Fruit fly (Drosophila melanogaster) whole organism, pupa: ENCODE measurements around the gene CG13380.
A peak's percentile ranks its signal among the peaks of the same experiment; 100 is the strongest.

Experiments
- CG10348 ChIP-seq: fragments of 200-800 bp; sonication (Bioruptor generic); IDR thresholded peaks from 2 replicates; pipeline ENCODE4 v1.3.6; 2022; ENCODE audit warnings: missing biosample characterization, missing genetic modification characterization
- CG12605 ChIP-seq: fragments of 200-800 bp; sonication (Bioruptor generic); IDR thresholded peaks from 2 replicates; pipeline ENCODE4 v1.3.6; 2022; ENCODE audit warnings: missing biosample characterization, missing genetic modification characterization
- CG13204 ChIP-seq: fragments of 200-800 bp; sonication (Bioruptor generic); optimal IDR thresholded peaks from 2 replicates; lab custom pipeline; 2018; ENCODE audit warnings: missing biosample characterization, mild to moderate bottlenecking, missing genetic modification characterization, moderate library complexity
- CG14655 ChIP-seq: fragments of 200-800 bp; sonication (Bioruptor generic); optimal IDR thresholded peaks from 3 replicates; lab custom pipeline; 2017; ENCODE audit warnings: mild to moderate bottlenecking, missing biosample characterization, missing genetic modification reagents, missing genetic modification characterization
- CG15710 ChIP-seq: fragments of 200-800 bp; sonication (Bioruptor generic); optimal IDR thresholded peaks from 2 replicates; lab custom pipeline; 2018; ENCODE audit warnings: missing biosample characterization, mild to moderate bottlenecking, missing genetic modification characterization, moderate library complexity
- CG17806 ChIP-seq: fragments of 200-800 bp; sonication (Bioruptor generic); optimal IDR thresholded peaks from 2 replicates; lab custom pipeline; 2018; ENCODE audit warnings: missing biosample characterization, mild to moderate bottlenecking, missing genetic modification characterization, moderate library complexity
- CG32121 ChIP-seq: fragments of 200-800 bp; sonication (Bioruptor generic); IDR thresholded peaks from 2 replicates; pipeline ENCODE4 v1.3.6; 2022; ENCODE audit warnings: missing biosample characterization, missing genetic modification characterization
- CG34367 ChIP-seq: fragments of 200-800 bp; sonication (Bioruptor generic); optimal IDR thresholded peaks from 2 replicates; lab custom pipeline; 2018; ENCODE audit warnings: missing biosample characterization, mild to moderate bottlenecking, missing genetic modification characterization
- CG4496 ChIP-seq: fragments of 200-800 bp; sonication (Bioruptor generic); IDR thresholded peaks from 3 replicates; pipeline ENCODE4 v1.3.6; 2022; ENCODE audit warnings: missing biosample characterization, missing genetic modification characterization
- CG8159 ChIP-seq: fragments of 200-800 bp; sonication (Bioruptor generic); optimal IDR thresholded peaks from 3 replicates; lab custom pipeline; 2018; ENCODE audit warnings: missing biosample characterization, mild to moderate bottlenecking, missing genetic modification characterization, moderate library complexity
- CG8301 ChIP-seq: fragments of 200-800 bp; sonication (Bioruptor generic); optimal IDR thresholded peaks from 2 replicates; lab custom pipeline; 2018; ENCODE audit warnings: missing biosample characterization, mild to moderate bottlenecking, missing genetic modification characterization
- CG9948 ChIP-seq: fragments of 200-800 bp; sonication (Bioruptor generic); optimal IDR thresholded peaks from 2 replicates; lab custom pipeline; 2018; ENCODE audit warnings: missing biosample characterization, mild to moderate bottlenecking, missing genetic modification characterization, moderate library complexity
- D1 ChIP-seq: fragments of 200-800 bp; sonication (Bioruptor generic); optimal IDR thresholded peaks from 2 replicates; lab custom pipeline; 2018; ENCODE audit warnings: missing biosample characterization, mild to moderate bottlenecking, missing genetic modification characterization, moderate library complexity
- EcR ChIP-seq: fragments of 200-800 bp; sonication (Bioruptor generic); optimal IDR thresholded peaks from 3 replicates; lab custom pipeline; 2019; ENCODE audit warnings: missing biosample characterization, missing genetic modification characterization, mild to moderate bottlenecking, moderate library complexity, missing genetic modification reagents
- Ets98B ChIP-seq: fragments of 200-800 bp; sonication (Bioruptor generic); IDR thresholded peaks from 2 replicates; pipeline ENCODE4 v1.3.6; 2022; ENCODE audit warnings: missing biosample characterization, missing genetic modification characterization
- Pif1A ChIP-seq: fragments of 200-800 bp; sonication (Bioruptor generic); optimal IDR thresholded peaks from 3 replicates; lab custom pipeline; 2016; ENCODE audit warnings: missing biosample characterization, missing genetic modification characterization
- Pif1B ChIP-seq: fragments of 200-800 bp; sonication (Bioruptor generic); optimal IDR thresholded peaks from 3 replicates; lab custom pipeline; 2016; ENCODE audit warnings: missing biosample characterization, missing genetic modification characterization
- Snoo ChIP-seq: fragments of 200-800 bp; sonication (Bioruptor generic); optimal IDR thresholded peaks from 3 replicates; lab custom pipeline; 2017; ENCODE audit warnings: missing biosample characterization, mild to moderate bottlenecking, missing genetic modification characterization, inconsistent platforms
- fd96Ca ChIP-seq: fragments of 200-800 bp; sonication (Bioruptor generic); IDR thresholded peaks from 3 replicates; pipeline ENCODE4 v1.3.6; 2022; ENCODE audit warnings: missing biosample characterization, missing genetic modification characterization
- gl ChIP-seq: fragments of 200-800 bp; sonication (Bioruptor generic); optimal IDR thresholded peaks from 2 replicates; lab custom pipeline; 2018; ENCODE audit warnings: missing biosample characterization, mild to moderate bottlenecking, missing genetic modification characterization
- rn ChIP-seq: fragments of 200-800 bp; sonication (Bioruptor generic); IDR thresholded peaks from 2 replicates; pipeline ENCODE4 v1.3.6; 2022; ENCODE audit warnings: missing biosample characterization, missing genetic modification characterization

CG13380 gene

DNA sequence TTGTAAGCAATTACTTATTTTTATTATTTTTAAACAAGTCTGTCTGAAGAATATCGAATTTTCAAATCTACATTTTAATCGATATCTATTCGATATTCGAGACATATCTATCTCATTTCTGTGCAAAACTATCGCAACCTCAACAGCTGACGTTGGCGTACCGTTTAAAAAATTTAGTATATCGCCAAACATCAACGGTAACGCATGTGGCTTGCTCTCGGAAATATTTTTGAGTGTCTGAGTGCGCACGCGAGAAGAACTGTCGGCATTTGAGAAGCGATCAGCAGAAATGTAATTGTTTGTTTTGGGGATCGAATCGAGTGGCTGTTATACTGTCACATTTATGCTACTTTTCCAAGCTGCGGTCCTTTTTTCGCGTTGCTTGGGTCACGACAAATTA, 8.0 kb upstream of the CG13380 start, which contains the start of gene MYPT-75D:
MYPT-75D (plus strand) TSS at position 174 of the 400 bp plus-strand sequence.
- TF ChIP-seq EcR (GFP tag; lab: Kevin White, UChicago) (peak; percentile 3), Ets98B (GFP tag; lab: Robert Waterston, UW) (peak; percentile 9; the same call in 1 of the 2 replicates), CG32121 (GFP tag; lab: Robert Waterston, UW) (no peak), rn (GFP tag; lab: Robert Waterston, UW) (no peak), CG17806 (tag; lab: Kevin White, UChicago) (no peak), CG12605 (GFP tag; lab: Robert Waterston, UW) (peak; percentile 22; the same call in 1 of the 2 replicates)

dm6 chr3L:18622422-18622739, 4.6 kb upstream of the CG13380 start, which contains the start of gene bora:
bora (plus strand) TSS chr3L:18622692.
- TF ChIP-seq Snoo (tag; lab: Kevin White, UChicago) (no peak), fd96Ca (GFP tag; lab: Robert Waterston, UW) (no peak), CG13204 (GFP tag; lab: Kevin White, UChicago) (no peak), rn (GFP tag; lab: Robert Waterston, UW) (no peak), CG9948 (tag; lab: Kevin White, UChicago) (no peak), CG4496 (no peak), Ets98B (GFP tag; lab: Robert Waterston, UW) (no peak), Pif1A (GFP tag; lab: Kevin White, UChicago) (no peak), CG10348 (no peak), D1 (tag; lab: Kevin White, UChicago) (no peak), CG17806 (tag; lab: Kevin White, UChicago) (no peak), CG12605 (GFP tag; lab: Robert Waterston, UW) (no peak), CG15710 (tag; lab: Kevin White, UChicago) (no peak), CG34367 (tag; lab: Kevin White, UChicago) (no peak)

- TF ChIP-seq CG14655 (GFP tag; lab: Kevin White, UChicago) (peak; percentile 20), D1 (tag; lab: Kevin White, UChicago) (no peak), CG4496 (peak; percentile 9; the same call in 1 of the 3 replicates), CG12605 (GFP tag; lab: Robert Waterston, UW) (0 out of 2 replicates have a peak, but pooled peaks have one; percentile 5), CG13204 (GFP tag; lab: Kevin White, UChicago) (peak; percentile 41), Snoo (tag; lab: Kevin White, UChicago) (no peak)
- TF ChIP-seq, all 21 proteins: peak for 4
Measured at dm6 chr3L:18621735-18622421, 4.1 kb upstream of the CG13380 start, which contains the start of gene not. not (minus strand) TSS chr3L:18622129.

- TF ChIP-seq Ets98B (GFP tag; lab: Robert Waterston, UW) (peak; percentile 48; the same call in 1 of the 2 replicates), D1 (tag; lab: Kevin White, UChicago) (no peak), CG32121 (GFP tag; lab: Robert Waterston, UW) (no peak), CG15710 (tag; lab: Kevin White, UChicago) (no peak), CG34367 (tag; lab: Kevin White, UChicago) (no peak), EcR (GFP tag; lab: Kevin White, UChicago) (peak; percentile 100), CG17806 (tag; lab: Kevin White, UChicago) (peak; percentile 28), CG12605 (GFP tag; lab: Robert Waterston, UW) (no peak), CG4496 (peak; percentile 35; the same call in 1 of the 3 replicates), CG14655 (GFP tag; lab: Kevin White, UChicago) (peak; percentile 52), fd96Ca (GFP tag; lab: Robert Waterston, UW) (no peak; the same call in 2 of the 3 replicates), Pif1A (GFP tag; lab: Kevin White, UChicago) (no peak), CG9948 (tag; lab: Kevin White, UChicago) (peak; percentile 11), CG8159 (peak; percentile 26), Snoo (tag; lab: Kevin White, UChicago) (peak; percentile 50), gl (tag; lab: Kevin White, UChicago) (no peak), Pif1B (GFP tag; lab: Kevin White, UChicago) (no peak), CG13204 (GFP tag; lab: Kevin White, UChicago) (peak; percentile 14), rn (GFP tag; lab: Robert Waterston, UW) (no peak), CG8301 (tag; lab: Kevin White, UChicago) (peak; percentile 58), CG10348 (0 out of 2 replicates have a peak, but pooled peaks have one; percentile 27)
Measured at dm6 chr3L:18620988-18621734, 3.4 kb upstream of the CG13380 start.

DNA sequence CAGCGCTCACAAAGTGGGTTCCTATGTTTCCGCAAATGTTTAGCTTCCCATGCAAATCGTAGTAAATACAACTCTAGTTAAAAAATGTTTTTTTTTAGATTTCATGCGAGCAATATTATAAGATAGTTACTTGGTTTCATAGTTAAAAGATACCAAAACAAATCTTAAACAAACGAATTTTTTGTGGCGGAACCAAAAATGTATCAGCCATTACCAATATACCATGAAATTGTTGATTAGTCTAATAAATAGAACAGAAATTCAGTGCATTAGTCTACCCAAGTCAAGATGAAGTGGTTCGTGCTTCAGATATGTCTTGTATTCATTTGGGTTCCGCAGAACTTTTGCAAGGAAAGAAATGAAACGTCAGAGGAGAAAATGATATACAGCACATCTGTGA, 6.1 kb downstream of the CG13380 start, which contains the start of gene CG32199:
CG32199 (plus strand) TSS at position 301 of the 400 bp plus-strand sequence.
- TF ChIP-seq CG32121 (GFP tag; lab: Robert Waterston, UW) (no peak), Snoo (tag; lab: Kevin White, UChicago) (no peak), CG34367 (tag; lab: Kevin White, UChicago) (no peak)
